Fruit fly (Drosophila melanogaster): Measurements from ENCODE around the gene mask.

dm6 chr3R:24188619-24189018 is 41.7 kb upstream of the mask start, which contains the start of gene CG5515:
- TF ChIP-seq CTCF (optimal IDR thresholded peaks at IDR 0.05) = no peak
- no peak for TF ChIP-seq CG8478 (optimal IDR thresholded peaks at IDR 0.05)

All from S2 (cell line).